Worm (Caenorhabditis elegans): ENCODE measurements around the gene B0336.12.

B0336.12 gene

ce11 chrIII:5710045-5710444 lies at the start of gene B0336.12:
B0336.12 (minus strand) TSS chrIII:5710145.
- TF ChIP-seq klf-2 (GFP tag; conservative IDR thresholded peaks at IDR 0.05): no peak
- no peak for TF ChIP-seq tab-1 (GFP tag; IDR thresholded peaks at IDR 0.05)
- no peak for TF ChIP-seq flt-1 (GFP tag; IDR thresholded peaks at IDR 0.05)
- TF ChIP-seq ztf-29 (GFP tag; IDR thresholded peaks at IDR 0.05): no peak
- TF ChIP-seq T22C8.4 (GFP tag; IDR thresholded peaks at IDR 0.05): no peak
- no peak for TF ChIP-seq med-1 (GFP tag; optimal IDR thresholded peaks at IDR 0.05; ENCODE audit: insufficient read depth)
- no peak for TF ChIP-seq ztf-23 (GFP tag; IDR thresholded peaks at IDR 0.05)
- TF ChIP-seq ref-1 (GFP tag; conservative IDR thresholded peaks at IDR 0.05): no peak
- no peak for TF ChIP-seq cog-1 (tag; optimal IDR thresholded peaks at IDR 0.05)

- no peak for TF ChIP-seq tab-1 (GFP tag; IDR thresholded peaks at IDR 0.05)
- TF ChIP-seq cog-1 (tag; optimal IDR thresholded peaks at IDR 0.05): no peak
- no peak for TF ChIP-seq T22C8.4 (GFP tag; IDR thresholded peaks at IDR 0.05)
- no peak for TF ChIP-seq ref-1 (GFP tag; conservative IDR thresholded peaks at IDR 0.05)
- TF ChIP-seq flt-1 (GFP tag; IDR thresholded peaks at IDR 0.05): no peak
- no peak for TF ChIP-seq klf-2 (GFP tag; conservative IDR thresholded peaks at IDR 0.05)
- no peak for TF ChIP-seq ztf-23 (GFP tag; IDR thresholded peaks at IDR 0.05)
- no peak for TF ChIP-seq ztf-29 (GFP tag; IDR thresholded peaks at IDR 0.05)
- TF ChIP-seq med-1 (GFP tag; optimal IDR thresholded peaks at IDR 0.05; ENCODE audit: insufficient read depth): no peak
Measured at ce11 chrIII:5758519-5759099, 48.7 kb upstream of the B0336.12 start.

ce11 chrIII:5757492-5758045 lies 47.6 kb upstream of the B0336.12 start:
- TF ChIP-seq ztf-23 (GFP tag; IDR thresholded peaks at IDR 0.05) (no peak), ref-1 (GFP tag; conservative IDR thresholded peaks at IDR 0.05) (no peak), tab-1 (GFP tag; IDR thresholded peaks at IDR 0.05) (no peak), cog-1 (tag; optimal IDR thresholded peaks at IDR 0.05) (no peak), klf-2 (GFP tag; conservative IDR thresholded peaks at IDR 0.05) (no peak), med-1 (GFP tag; optimal IDR thresholded peaks at IDR 0.05; ENCODE audit: insufficient read depth) (no peak), T22C8.4 (GFP tag; IDR thresholded peaks at IDR 0.05) (no peak), flt-1 (GFP tag; IDR thresholded peaks at IDR 0.05) (no peak), ztf-29 (GFP tag; IDR thresholded peaks at IDR 0.05) (no peak)

ce11 chrIII:5755204-5755603 lies 45.3 kb upstream of the B0336.12 start, which contains the start of gene ida-1:
ida-1 (plus strand) TSS chrIII:5755539.
- TF ChIP-seq flt-1 (GFP tag; IDR thresholded peaks at IDR 0.05) (no peak), T22C8.4 (GFP tag; IDR thresholded peaks at IDR 0.05) (peak; percentile 32; the same call in 1 of the 2 replicates)

ce11 chrIII:5750503-5750902 lies 40.6 kb upstream of the B0336.12 start:
- TF ChIP-seq ztf-29 (GFP tag; IDR thresholded peaks at IDR 0.05) (no peak), cog-1 (tag; optimal IDR thresholded peaks at IDR 0.05) (no peak), med-1 (GFP tag; optimal IDR thresholded peaks at IDR 0.05; ENCODE audit: insufficient read depth) (no peak), ref-1 (GFP tag; conservative IDR thresholded peaks at IDR 0.05) (no peak), klf-2 (GFP tag; conservative IDR thresholded peaks at IDR 0.05) (no peak), T22C8.4 (GFP tag; IDR thresholded peaks at IDR 0.05) (no peak), tab-1 (GFP tag; IDR thresholded peaks at IDR 0.05) (no peak), flt-1 (GFP tag; IDR thresholded peaks at IDR 0.05) (no peak)

ce11 chrIII:5748360-5748759 lies 38.4 kb upstream of the B0336.12 start:
- TF ChIP-seq T22C8.4 (GFP tag; IDR thresholded peaks at IDR 0.05): no peak
- no peak for TF ChIP-seq cog-1 (tag; optimal IDR thresholded peaks at IDR 0.05)
- TF ChIP-seq ztf-23 (GFP tag; IDR thresholded peaks at IDR 0.05): no peak
- no peak for TF ChIP-seq med-1 (GFP tag; optimal IDR thresholded peaks at IDR 0.05; ENCODE audit: insufficient read depth)
- no peak for TF ChIP-seq tab-1 (GFP tag; IDR thresholded peaks at IDR 0.05)
- no peak for TF ChIP-seq ref-1 (GFP tag; conservative IDR thresholded peaks at IDR 0.05)
- TF ChIP-seq flt-1 (GFP tag; IDR thresholded peaks at IDR 0.05): no peak
- no peak for TF ChIP-seq ztf-29 (GFP tag; IDR thresholded peaks at IDR 0.05)
- no peak for TF ChIP-seq klf-2 (GFP tag; conservative IDR thresholded peaks at IDR 0.05)

- TF ChIP-seq cog-1 (tag; optimal IDR thresholded peaks at IDR 0.05) (no peak), ztf-23 (GFP tag; IDR thresholded peaks at IDR 0.05) (no peak), med-1 (GFP tag; optimal IDR thresholded peaks at IDR 0.05; ENCODE audit: insufficient read depth) (no peak), T22C8.4 (GFP tag; IDR thresholded peaks at IDR 0.05) (no peak), ztf-29 (GFP tag; IDR thresholded peaks at IDR 0.05) (no peak), klf-2 (GFP tag; conservative IDR thresholded peaks at IDR 0.05) (no peak), flt-1 (GFP tag; IDR thresholded peaks at IDR 0.05) (no peak), ref-1 (GFP tag; conservative IDR thresholded peaks at IDR 0.05) (no peak), tab-1 (GFP tag; IDR thresholded peaks at IDR 0.05) (no peak)
Measured at ce11 chrIII:5747185-5747584, 37.2 kb upstream of the B0336.12 start, which contains the start of gene B0244.4. B0244.4 (plus strand) TSS chrIII:5747485.

ce11 chrIII:5744579-5744978 lies 34.6 kb upstream of the B0336.12 start, which contains the start of gene B0244.5:
B0244.5 (plus strand) TSS chrIII:5744879.
- TF ChIP-seq ztf-29 (GFP tag; IDR thresholded peaks at IDR 0.05): no peak
- no peak for TF ChIP-seq flt-1 (GFP tag; IDR thresholded peaks at IDR 0.05)
- TF ChIP-seq ref-1 (GFP tag; conservative IDR thresholded peaks at IDR 0.05): no peak
- no peak for TF ChIP-seq T22C8.4 (GFP tag; IDR thresholded peaks at IDR 0.05)
- no peak for TF ChIP-seq klf-2 (GFP tag; conservative IDR thresholded peaks at IDR 0.05)
- no peak for TF ChIP-seq cog-1 (tag; optimal IDR thresholded peaks at IDR 0.05)
- no peak for TF ChIP-seq tab-1 (GFP tag; IDR thresholded peaks at IDR 0.05)
- no peak for TF ChIP-seq ztf-23 (GFP tag; IDR thresholded peaks at IDR 0.05)

- TF ChIP-seq ref-1 (GFP tag; conservative IDR thresholded peaks at IDR 0.05) (no peak), med-1 (GFP tag; optimal IDR thresholded peaks at IDR 0.05; ENCODE audit: insufficient read depth) (no peak), T22C8.4 (GFP tag; IDR thresholded peaks at IDR 0.05) (no peak), cog-1 (tag; optimal IDR thresholded peaks at IDR 0.05) (no peak), flt-1 (GFP tag; IDR thresholded peaks at IDR 0.05) (no peak), ztf-29 (GFP tag; IDR thresholded peaks at IDR 0.05) (no peak), ztf-23 (GFP tag; IDR thresholded peaks at IDR 0.05) (no peak), tab-1 (GFP tag; IDR thresholded peaks at IDR 0.05) (no peak), klf-2 (GFP tag; conservative IDR thresholded peaks at IDR 0.05) (no peak)
Measured at ce11 chrIII:5743084-5743483, 33.1 kb upstream of the B0336.12 start, which contains the start of gene B0244.15. B0244.15 (plus strand) TSS chrIII:5743384.
